Worm (Caenorhabditis elegans) whole organism, midembryonic: ENCODE measurements around the gene ttr-17.

ENCODE experiments used
- T22C8.4 ChIP-seq: fragments of 200-800 bp; sonication (Bioruptor generic); IDR thresholded peaks from 2 replicates; pipeline ENCODE4 v1.3.6; 2022; ENCODE audit warnings: missing genetic modification characterization, missing compliant biosample characterization
- cog-1 ChIP-seq: sonication (generic microtip); optimal IDR thresholded peaks from 2 replicates; lab custom pipeline; 2016; ENCODE audit warnings: missing genetic modification characterization, missing compliant biosample characterization
- flt-1 ChIP-seq: fragments of 200-800 bp; sonication (Bioruptor generic); IDR thresholded peaks from 2 replicates; pipeline ENCODE4 v1.3.6; 2022; ENCODE audit warnings: missing genetic modification characterization, missing compliant biosample characterization
- klf-2 ChIP-seq: fragments of 200-800 bp; sonication (Bioruptor generic); conservative IDR thresholded peaks from 2 replicates; pipeline ENCODE4 v1.3.6; 2022; ENCODE audit warnings: missing genetic modification reagents, missing genetic modification characterization, missing compliant biosample characterization
- med-1 ChIP-seq: sonication (generic microtip); optimal IDR thresholded peaks from 2 replicates; lab custom pipeline; 2017; ENCODE audit warnings: missing genetic modification characterization, mild to moderate bottlenecking, missing compliant biosample characterization, antibody characterized with exemption, missing genetic modification reagents; ENCODE audit not compliant: insufficient read depth
- ref-1 ChIP-seq: fragments of 200-800 bp; sonication (Bioruptor generic); conservative IDR thresholded peaks from 2 replicates; pipeline ENCODE4 v1.3.6; 2022; ENCODE audit warnings: missing genetic modification reagents, missing genetic modification characterization, missing compliant biosample characterization
- tab-1 ChIP-seq: fragments of 200-800 bp; sonication (Bioruptor generic); IDR thresholded peaks from 2 replicates; pipeline ENCODE4 v1.3.6; 2022; ENCODE audit warnings: missing genetic modification characterization, missing compliant biosample characterization
- ztf-23 ChIP-seq: fragments of 200-800 bp; sonication (Bioruptor generic); IDR thresholded peaks from 2 replicates; pipeline ENCODE4 v1.3.6; 2022; ENCODE audit warnings: missing genetic modification reagents, missing genetic modification characterization, missing compliant biosample characterization
- ztf-29 ChIP-seq: fragments of 200-800 bp; sonication (Bioruptor generic); IDR thresholded peaks from 2 replicates; pipeline ENCODE4 v1.3.6; 2022; ENCODE audit warnings: missing genetic modification reagents, missing genetic modification characterization, missing compliant biosample characterization

DNA sequence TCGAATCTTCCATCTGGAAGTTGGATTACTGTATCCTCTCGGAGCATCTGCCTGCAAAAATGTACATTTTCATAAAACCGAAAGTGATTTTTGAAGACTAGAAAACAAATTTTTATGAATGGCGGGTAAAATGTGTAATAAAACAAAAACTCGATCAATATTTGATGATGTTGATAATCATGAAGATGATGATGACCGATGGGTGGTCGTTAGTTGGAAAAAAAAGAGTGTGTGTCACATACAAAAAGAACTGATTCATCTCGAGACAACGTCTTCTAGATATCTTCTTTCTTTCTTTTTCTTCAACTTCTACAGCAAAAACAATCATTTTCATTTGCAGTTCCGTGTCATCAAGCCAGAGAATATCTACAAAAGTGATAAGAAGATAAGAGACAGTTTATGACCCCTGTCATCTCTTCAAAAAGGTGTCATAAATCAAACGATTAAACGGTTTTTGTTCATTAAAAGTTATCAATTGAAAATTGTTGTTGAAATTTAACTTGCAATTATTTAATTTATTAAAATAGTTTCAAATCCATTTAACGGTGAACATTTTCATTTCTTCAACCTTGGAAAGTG is 25.8 kb upstream of the ttr-17 start, which contains the start of gene bcc-1:
- TF ChIP-seq flt-1 (no peak), ztf-29 (GFP tag; lab: Robert Waterston, UW) (no peak), klf-2 (GFP tag; lab: Robert Waterston, UW) (no peak), T22C8.4 (GFP tag; lab: Robert Waterston, UW) (no peak), tab-1 (GFP tag; lab: Robert Waterston, UW) (no peak), ref-1 (GFP tag; lab: Robert Waterston, UW) (no peak), cog-1 (tag; lab: Kevin White, UChicago) (no peak), ztf-23 (GFP tag; lab: Robert Waterston, UW) (no peak), med-1 (GFP tag; lab: Kevin White, UChicago) (no peak)
